Worm (Caenorhabditis elegans): Measurements from ENCODE around the gene Y43F8B.14.

The Y43F8B.14 gene

DNA sequence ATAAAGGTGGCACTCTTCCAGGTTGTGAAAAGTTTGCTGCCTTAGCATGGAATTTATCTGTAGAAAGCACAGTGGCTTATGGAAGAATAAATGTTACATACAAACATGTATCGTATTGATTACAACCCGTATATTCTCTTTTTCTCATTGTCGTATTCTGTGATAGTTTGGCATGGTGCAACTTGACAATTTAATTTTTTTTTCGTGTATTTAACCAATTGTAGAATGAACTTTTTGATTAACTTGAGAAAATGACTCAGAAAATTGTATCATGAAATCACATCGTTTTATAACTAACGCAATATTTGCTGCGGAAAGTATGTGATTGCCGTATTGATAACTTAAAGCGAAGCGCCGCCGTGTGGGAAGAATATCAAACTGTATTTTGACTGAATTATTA lies 1.3 kb upstream of the Y43F8B.14 start, which contains the start of gene Y43F8B.24:
TSS of gene Y43F8B.24 (plus strand) at position 301 of the 400 bp plus-strand sequence.
- TF ChIP-seq dox-1 (GFP tag; IDR thresholded peaks at IDR 0.05) (no peak), tbp1 (GFP tag; optimal IDR thresholded peaks at IDR 0.05) (no peak), attf-6 (GFP tag; IDR thresholded peaks at IDR 0.05) (no peak), madf-10 (tag; optimal IDR thresholded peaks at IDR 0.05) (no peak), B0035.1 (tag; optimal IDR thresholded peaks at IDR 0.05) (no peak)

DNA sequence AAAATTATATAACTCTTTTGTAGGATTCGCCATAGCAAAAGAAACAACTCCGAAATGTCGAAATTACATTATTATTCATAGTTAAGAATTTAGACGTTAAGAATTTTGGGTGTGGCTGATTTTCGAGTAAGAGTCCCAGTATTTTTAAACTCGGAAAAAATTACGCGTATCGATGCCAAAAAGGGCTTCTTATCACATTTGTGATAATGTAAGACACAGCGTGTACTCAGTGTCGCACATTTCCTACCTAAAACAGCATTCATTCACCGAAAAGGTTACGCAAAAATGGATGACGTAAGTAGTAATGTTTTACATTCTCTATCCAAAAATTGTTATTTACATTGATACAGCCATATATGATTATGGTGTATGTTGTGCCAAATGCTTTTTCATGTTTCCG lies 6.2 kb downstream of the Y43F8B.14 start, which contains the start of gene M04C3.5:
TSS of gene M04C3.5 (plus strand) at position 190 of the 400 bp plus-strand sequence.
- TF ChIP-seq B0336.3 (GFP tag; IDR thresholded peaks at IDR 0.05) (no peak), mxl-1 (tag; optimal IDR thresholded peaks at IDR 0.05) (no peak), nhr-80 (tag; optimal IDR thresholded peaks at IDR 0.05) (peak; percentile 23)

ce11 chrV:19448805-19449204 lies 7.0 kb downstream of the Y43F8B.14 start, which contains the start of gene M04C3.2:
Gene M04C3.2, minus strand, starts transcription at chrV:19448905.
- TF ChIP-seq mxl-1 (tag; optimal IDR thresholded peaks at IDR 0.05), result no peak
- no peak for TF ChIP-seq sea-2 (GFP tag; IDR thresholded peaks at IDR 0.05)
- TF ChIP-seq ceh-100 (GFP tag; IDR thresholded peaks at IDR 0.05), result no peak
- TF ChIP-seq lsl-1 (GFP tag; optimal IDR thresholded peaks at IDR 0.05), result no peak

- TF ChIP-seq chd-7 (tag; optimal IDR thresholded peaks at IDR 0.05), result no peak
- no peak for TF ChIP-seq ztf-28 (GFP tag; IDR thresholded peaks at IDR 0.05)
- TF ChIP-seq nhr-80 (tag; optimal IDR thresholded peaks at IDR 0.05), result peak; percentile 23
- no peak for TF ChIP-seq K11D2.4 (GFP tag; IDR thresholded peaks at IDR 0.05)
- TF ChIP-seq rcor-1 (GFP tag; IDR thresholded peaks at IDR 0.05), result no peak
Measured at ce11 chrV:19445442-19445841, 10.3 kb downstream of the Y43F8B.14 start, which contains the start of gene M04C3.1. Gene M04C3.1, minus strand, starts transcription at chrV:19445605.

DNA sequence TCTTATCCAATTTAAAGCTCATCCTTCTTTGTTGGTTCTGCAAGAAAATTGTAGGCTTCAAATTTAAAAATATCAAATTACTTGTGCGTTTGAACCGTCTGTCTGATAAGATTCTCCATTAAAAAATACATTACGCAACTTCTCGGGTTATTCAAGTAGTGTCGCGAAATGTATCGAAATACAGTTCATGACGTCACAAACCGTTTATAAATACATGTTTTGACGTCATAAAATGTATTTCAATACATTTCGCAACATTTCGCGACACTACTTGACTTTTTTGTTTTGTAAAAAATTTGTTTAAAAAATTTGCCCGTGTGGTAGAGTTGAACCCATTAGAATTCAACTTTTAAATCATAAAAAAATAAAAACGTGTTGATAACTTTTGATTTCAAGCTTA lies 12.2 kb downstream of the Y43F8B.14 start:
- peak; percentile 36; the same call in 1 of the 2 replicates for TF ChIP-seq cebp-1 (GFP tag; IDR thresholded peaks at IDR 0.05)
- TF ChIP-seq cebp-1 (tag; optimal IDR thresholded peaks at IDR 0.05), result peak; percentile 88
- TF ChIP-seq snpc-3.4 (tag; optimal IDR thresholded peaks at IDR 0.05), result no peak
- TF ChIP-seq snpc-1.1 (tag; optimal IDR thresholded peaks at IDR 0.05; ENCODE audit: insufficient read depth), result no peak
- no peak for TF ChIP-seq T26A5.8 (tag; optimal IDR thresholded peaks at IDR 0.05)
- no peak for TF ChIP-seq Y95B8A.8 (GFP tag; IDR thresholded peaks at IDR 0.05)
- no peak for TF ChIP-seq madf-10 (tag; optimal IDR thresholded peaks at IDR 0.05)
- no peak for TF ChIP-seq him-1 (tag; optimal IDR thresholded peaks at IDR 0.05)
- no peak for TF ChIP-seq tbx-9 (tag; optimal IDR thresholded peaks at IDR 0.05; ENCODE audit: borderline replicate concordance)
- no peak for TF ChIP-seq F49E8.2 (tag; optimal IDR thresholded peaks at IDR 0.05; ENCODE audit: insufficient read depth)
- peak; percentile 3 for TF ChIP-seq unc-62 (GFP tag; optimal IDR thresholded peaks at IDR 0.05)
- no peak for TF ChIP-seq C17E4.6 (GFP tag; IDR thresholded peaks at IDR 0.05)
- TF ChIP-seq attf-3 (GFP tag; conservative IDR thresholded peaks at IDR 0.05), result no peak
- no peak for TF ChIP-seq F23B12.7 (tag; optimal IDR thresholded peaks at IDR 0.05; ENCODE audit: insufficient read depth)
- no peak for TF ChIP-seq lag-1 (GFP tag; IDR thresholded peaks at IDR 0.05)
- TF ChIP-seq let-526 (GFP tag; IDR thresholded peaks at IDR 0.05), result no peak
- no peak for TF ChIP-seq lsl-1 (GFP tag; optimal IDR thresholded peaks at IDR 0.05)

DNA sequence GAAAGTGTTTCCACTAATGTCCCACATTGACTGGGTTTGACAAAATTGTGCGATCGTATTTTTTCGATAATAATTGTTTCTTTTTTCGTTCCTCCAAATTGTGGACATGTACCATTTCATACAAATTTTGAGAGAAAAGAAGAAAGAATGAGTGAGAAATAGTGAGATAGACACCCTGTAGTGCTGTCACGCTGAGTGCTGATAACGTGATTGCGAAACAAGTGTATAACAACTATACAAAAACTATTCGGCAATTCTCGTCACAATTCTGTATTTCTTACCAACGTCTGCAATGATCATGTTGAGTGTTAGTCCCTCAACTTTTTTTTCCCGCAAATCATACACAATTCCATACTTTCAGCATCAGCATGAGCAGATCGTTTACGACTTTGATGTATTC lies 19.5 kb downstream of the Y43F8B.14 start, which contains the start of gene C25F9.14:
TSS of gene C25F9.14 (plus strand) at position 178 of the 400 bp plus-strand sequence.
- peak; percentile 51; the same call in 1 of the 2 replicates for TF ChIP-seq cebp-1 (GFP tag; IDR thresholded peaks at IDR 0.05)
- peak; percentile 80 for TF ChIP-seq cebp-1 (tag; optimal IDR thresholded peaks at IDR 0.05)
- TF ChIP-seq madf-6 (GFP tag; IDR thresholded peaks at IDR 0.05), result no peak
- TF ChIP-seq madf-3 (GFP tag; IDR thresholded peaks at IDR 0.05), result no peak
- TF ChIP-seq nhr-80 (tag; optimal IDR thresholded peaks at IDR 0.05), result peak; percentile 51
